Fruit fly (Drosophila melanogaster): ENCODE results near the gene Sce.

DNA sequence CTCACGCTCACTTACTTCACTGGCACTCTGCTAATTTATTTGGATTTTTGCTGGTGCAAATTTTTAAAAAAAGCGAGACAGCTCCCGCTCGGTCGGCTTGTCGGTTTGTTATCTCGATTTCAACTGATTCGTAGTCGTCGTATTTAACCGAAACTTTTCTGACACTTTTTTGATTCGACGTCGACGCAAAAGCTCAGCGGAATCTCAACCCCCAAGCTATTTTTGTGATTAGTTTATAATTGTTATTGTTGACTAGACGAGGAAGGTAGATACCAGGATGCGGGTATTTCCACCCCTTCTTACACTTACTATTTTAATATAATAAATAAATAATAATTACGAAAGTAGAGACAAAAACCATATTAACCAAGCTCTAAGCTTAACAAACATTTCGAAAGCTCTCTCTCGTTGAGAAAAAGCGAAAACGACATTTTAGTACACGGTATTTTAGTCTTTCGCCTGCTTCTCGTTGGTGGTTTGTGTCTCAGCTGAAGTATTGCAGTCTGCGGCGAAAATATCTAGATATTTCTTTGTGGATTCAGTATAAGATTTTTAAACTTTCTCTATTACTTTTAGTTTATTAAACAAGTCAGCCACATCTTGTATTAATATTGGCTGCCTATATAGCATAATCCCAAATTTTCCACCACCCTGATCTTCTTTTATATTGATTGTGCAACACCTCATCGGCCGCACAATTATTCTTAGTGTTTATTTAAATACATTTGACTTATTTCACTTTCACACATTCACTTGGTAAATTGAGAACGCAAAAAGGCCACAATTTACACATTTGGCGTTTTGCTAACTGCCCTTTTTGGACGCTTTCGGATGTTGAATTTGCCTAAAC, 24.9 kb downstream of the Sce start, which contains the start of gene tau:
- TF ChIP-seq CG5204 (GFP tag; optimal IDR thresholded peaks at IDR 0.05) (no peak), CG7101 (tag; optimal IDR thresholded peaks at IDR 0.05) (no peak), kay (GFP tag; ENCODE audit: borderline replicate concordance) (peak; percentile 71), Hr96 (GFP tag; optimal IDR thresholded peaks at IDR 0.05) (no peak), toe (GFP tag; optimal IDR thresholded peaks at IDR 0.05) (no peak), tj (GFP tag; optimal IDR thresholded peaks at IDR 0.05) (no peak), CG1620 (GFP tag; optimal IDR thresholded peaks at IDR 0.05) (no peak), pad (GFP tag; optimal IDR thresholded peaks at IDR 0.05) (no peak), ovo (GFP tag; optimal IDR thresholded peaks at IDR 0.05) (no peak), Clk (GFP tag; optimal IDR thresholded peaks at IDR 0.05) (no peak), bab1 (GFP tag; optimal IDR thresholded peaks at IDR 0.05) (no peak), CG12768 (GFP tag; optimal IDR thresholded peaks at IDR 0.05) (no peak)

Data from whole organism, adult.